Worm (Caenorhabditis elegans) whole organism, L2 larva: ENCODE measurements around the gene tdo-2.

ENCODE experiments used
- C34F6.9 ChIP-seq: fragments of 150-350 bp; optimal IDR thresholded peaks from 2 replicates; lab custom pipeline; 2014; ENCODE audit warnings: missing biosample characterization, missing genetic modification characterization
- F13H6.1 ChIP-seq: sonication (generic microtip); optimal IDR thresholded peaks from 2 replicates; lab custom pipeline; 2016; ENCODE audit warnings: missing genetic modification characterization, missing compliant biosample characterization
- R02D3.7 ChIP-seq: fragments of 150-350 bp; optimal IDR thresholded peaks from 2 replicates; lab custom pipeline; 2014; ENCODE audit warnings: missing biosample characterization, missing genetic modification characterization
- Y55F3AM.14 ChIP-seq: fragments of 200-800 bp; sonication (Bioruptor generic); optimal IDR thresholded peaks from 2 replicates; lab custom pipeline; 2018; ENCODE audit warnings: mild to moderate bottlenecking, missing genetic modification characterization, missing compliant biosample characterization
- ZK546.5 ChIP-seq: sonication (generic microtip); optimal IDR thresholded peaks from 2 replicates; lab custom pipeline; 2017; ENCODE audit warnings: missing biosample characterization, missing genetic modification characterization
- alr-1 ChIP-seq: fragments of 150-350 bp; optimal IDR thresholded peaks from 2 replicates; lab custom pipeline; 2014; ENCODE audit warnings: missing biosample characterization, missing genetic modification characterization
- aly-2 ChIP-seq: fragments of 150-350 bp; optimal IDR thresholded peaks from 2 replicates; lab custom pipeline; 2014; ENCODE audit warnings: missing biosample characterization, missing genetic modification characterization
- ama-1 ChIP-seq: fragments of 150-350 bp; optimal IDR thresholded peaks from 2 replicates; lab custom pipeline; 2018; ENCODE audit warnings: inconsistent platforms
- blmp-1 ChIP-seq: sonication (generic microtip); optimal IDR thresholded peaks from 2 replicates; lab custom pipeline; 2017; ENCODE audit warnings: missing genetic modification characterization, mild to moderate bottlenecking, missing compliant biosample characterization, antibody characterized with exemption, moderate library complexity; ENCODE audit not compliant: insufficient read depth
- ceh-16 ChIP-seq: fragments of 150-350 bp; optimal IDR thresholded peaks from 2 replicates; lab custom pipeline; 2014; ENCODE audit warnings: missing biosample characterization, missing genetic modification characterization
- ceh-82 ChIP-seq: fragments of 150-350 bp; optimal IDR thresholded peaks from 2 replicates; lab custom pipeline; 2014; ENCODE audit warnings: missing biosample characterization, missing genetic modification characterization
- crh-2 ChIP-seq: sonication (generic microtip); optimal IDR thresholded peaks from 2 replicates; lab custom pipeline; 2017; ENCODE audit warnings: missing biosample characterization, missing genetic modification characterization
- dmd-4 ChIP-seq: sonication (generic microtip); optimal IDR thresholded peaks from 2 replicates; lab custom pipeline; 2017; ENCODE audit warnings: missing biosample characterization, missing genetic modification characterization
- egl-27 ChIP-seq: sonication (generic microtip); optimal IDR thresholded peaks from 3 replicates; lab custom pipeline; 2017; ENCODE audit warnings: missing biosample characterization, missing genetic modification reagents, missing genetic modification characterization
- fos-1 ChIP-seq: fragments of 150-350 bp; optimal IDR thresholded peaks from 2 replicates; lab custom pipeline; 2014; ENCODE audit warnings: missing biosample characterization, missing genetic modification characterization
- gmeb-1 ChIP-seq: fragments of 150-350 bp; optimal IDR thresholded peaks from 2 replicates; lab custom pipeline; 2014; ENCODE audit warnings: missing biosample characterization, missing genetic modification characterization
- lin-11 ChIP-seq: fragments of 150-350 bp; sonication (generic microtip); optimal IDR thresholded peaks from 2 replicates; lab custom pipeline; 2014; ENCODE audit warnings: missing biosample characterization, missing genetic modification characterization, inconsistent platforms, mixed read lengths
- lin-13 ChIP-seq: fragments of 150-350 bp; optimal IDR thresholded peaks from 2 replicates; lab custom pipeline; 2014; ENCODE audit warnings: missing biosample characterization, missing genetic modification reagents, missing genetic modification characterization
- lsy-2 ChIP-seq, 2 experiments: fragments of 150-350 bp in 1 of 2; sonication (generic microtip) in 1 of 2; optimal IDR thresholded peaks; 2 replicates each; lab custom pipeline; 2014 to 2017; ENCODE audit warnings: missing biosample characterization in 2 of 2, missing genetic modification characterization in 2 of 2
- mab-5 ChIP-seq: fragments of 150-350 bp; optimal IDR thresholded peaks from 2 replicates; lab custom pipeline; 2014; ENCODE audit warnings: missing biosample characterization, missing genetic modification characterization
- mdl-1 ChIP-seq, 2 experiments: fragments of 150-350 bp in 1 of 2; sonication (generic microtip) in 1 of 2; optimal IDR thresholded peaks; 2 replicates each; lab custom pipeline; 2017; ENCODE audit warnings: missing biosample characterization in 2 of 2, missing genetic modification characterization in 2 of 2
- nhr-10 ChIP-seq: sonication (generic microtip); optimal IDR thresholded peaks from 2 replicates; lab custom pipeline; 2017; ENCODE audit warnings: missing biosample characterization, missing genetic modification characterization
- nhr-11 ChIP-seq: fragments of 150-350 bp; optimal IDR thresholded peaks from 2 replicates; lab custom pipeline; 2014; ENCODE audit warnings: missing biosample characterization, missing genetic modification characterization
- nhr-12 ChIP-seq: fragments of 150-350 bp; optimal IDR thresholded peaks from 2 replicates; lab custom pipeline; 2014; ENCODE audit warnings: missing biosample characterization, missing genetic modification characterization
- nhr-129 ChIP-seq: fragments of 150-350 bp; optimal IDR thresholded peaks from 2 replicates; lab custom pipeline; 2014; ENCODE audit warnings: missing biosample characterization, missing genetic modification characterization
- nhr-23 ChIP-seq: fragments of 150-350 bp; optimal IDR thresholded peaks from 2 replicates; lab custom pipeline; 2014; ENCODE audit warnings: missing biosample characterization, missing genetic modification reagents, missing genetic modification characterization
- nhr-237 ChIP-seq: fragments of 150-350 bp; optimal IDR thresholded peaks from 2 replicates; lab custom pipeline; 2014; ENCODE audit warnings: missing biosample characterization, missing genetic modification characterization
- nhr-6 ChIP-seq: fragments of 150-350 bp; optimal IDR thresholded peaks from 2 replicates; lab custom pipeline; 2014; ENCODE audit warnings: missing biosample characterization, missing genetic modification characterization
- nhr-77 ChIP-seq: fragments of 150-350 bp; optimal IDR thresholded peaks from 2 replicates; lab custom pipeline; 2014; ENCODE audit warnings: missing biosample characterization, missing genetic modification characterization
- peb-1 ChIP-seq: fragments of 150-350 bp; optimal IDR thresholded peaks from 2 replicates; lab custom pipeline; 2014; ENCODE audit warnings: missing biosample characterization, missing genetic modification characterization
- sem-4 ChIP-seq: fragments of 150-350 bp; optimal IDR thresholded peaks from 2 replicates; lab custom pipeline; 2014; ENCODE audit warnings: missing biosample characterization, missing genetic modification reagents, missing genetic modification characterization
- skn-1 ChIP-seq: sonication (generic microtip); optimal IDR thresholded peaks from 2 replicates; lab custom pipeline; 2017; ENCODE audit warnings: missing biosample characterization, missing genetic modification characterization
- sma-3 ChIP-seq: sonication (generic microtip); optimal IDR thresholded peaks from 2 replicates; lab custom pipeline; 2016; ENCODE audit warnings: missing genetic modification reagents, missing genetic modification characterization, missing compliant biosample characterization
- sma-9 ChIP-seq, 2 experiments: fragments of 150-350 bp in 1 of 2; sonication (generic microtip) in 1 of 2; optimal IDR thresholded peaks; 2 replicates each; lab custom pipeline; 2014 to 2016; ENCODE audit warnings: missing genetic modification characterization in 2 of 2, mild to moderate bottlenecking in 1 of 2, missing biosample characterization in 1 of 2, missing compliant biosample characterization in 1 of 2, missing genetic modification reagents in 1 of 2, moderate library complexity in 1 of 2
- snpc-4 ChIP-seq: fragments of 150-350 bp; optimal IDR thresholded peaks from 2 replicates; lab custom pipeline; 2014; ENCODE audit warnings: missing biosample characterization, missing genetic modification characterization
- unc-39 ChIP-seq: fragments of 150-350 bp; optimal IDR thresholded peaks from 2 replicates; lab custom pipeline; 2014; ENCODE audit warnings: missing biosample characterization, missing genetic modification characterization
- unc-55 ChIP-seq: fragments of 150-350 bp; sonication (generic microtip); optimal IDR thresholded peaks from 3 replicates; lab custom pipeline; 2014; ENCODE audit warnings: missing biosample characterization, missing genetic modification reagents, missing genetic modification characterization
- unc-62 ChIP-seq: fragments of 150-350 bp; optimal IDR thresholded peaks from 2 replicates; lab custom pipeline; 2014; ENCODE audit warnings: missing biosample characterization, missing genetic modification reagents, missing genetic modification characterization
- zag-1 ChIP-seq: fragments of 150-350 bp; optimal IDR thresholded peaks from 2 replicates; lab custom pipeline; 2014; ENCODE audit warnings: missing biosample characterization, missing genetic modification characterization
- ztf-1 ChIP-seq: fragments of 200-800 bp; sonication (Bioruptor generic); conservative IDR thresholded peaks from 2 replicates; pipeline ENCODE4 v1.3.6; 2022; ENCODE audit warnings: missing genetic modification characterization, missing compliant biosample characterization

The tdo-2 gene

DNA sequence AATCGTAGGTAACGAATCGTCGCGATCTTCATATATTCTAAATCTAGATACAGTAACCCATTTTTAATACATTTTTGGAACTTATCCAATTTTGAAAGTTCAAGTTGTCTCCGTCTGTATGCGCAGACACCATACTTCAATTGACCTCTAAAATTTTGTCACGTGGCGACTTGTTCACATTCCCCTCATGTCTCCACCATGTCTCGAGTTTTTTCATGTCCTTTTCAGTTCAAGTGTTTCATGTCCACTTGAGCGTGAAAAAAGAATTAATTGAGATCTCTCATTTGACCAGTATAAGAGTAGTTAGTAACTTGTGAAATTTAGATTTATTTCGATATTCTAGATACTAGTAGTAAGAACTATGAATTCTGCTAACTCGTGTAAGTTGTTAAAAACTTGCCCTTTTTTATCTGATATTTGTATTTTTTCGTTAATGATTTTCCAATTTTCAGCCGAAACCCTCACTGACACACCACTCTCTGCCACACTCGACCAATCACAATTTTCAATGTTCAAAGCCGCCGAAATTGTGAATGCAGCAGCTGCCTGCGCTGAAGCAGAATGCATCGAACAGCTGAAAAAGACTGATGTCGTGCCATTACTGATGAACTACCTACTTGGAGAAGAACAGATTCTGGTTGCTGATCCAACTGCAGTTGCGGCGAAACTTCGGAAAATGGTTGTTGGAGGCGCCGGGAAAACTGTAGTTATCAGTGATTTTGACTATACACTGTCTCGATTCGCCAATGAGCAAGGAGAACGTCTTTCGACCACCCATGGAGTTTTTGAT, 32.0 kb upstream of the tdo-2 start (continued):
- TF ChIP-seq sma-9 (GFP tag; optimal IDR thresholded peaks at IDR 0.05; lab: Kevin White, UChicago) (peak; percentile 77), sma-9 (tag; optimal IDR thresholded peaks at IDR 0.05; lab: Kevin White, UChicago) (no peak), peb-1 (tag; lab: Kevin White, UChicago) (no peak)

- TF ChIP-seq F13H6.1 (tag; lab: Kevin White, UChicago) (peak; percentile 15), Y55F3AM.14 (no peak), crh-2 (tag; lab: Kevin White, UChicago) (no peak)
Observed at ce11 chrIII:5950756-5951345, 31.1 kb upstream of the tdo-2 start.

ce11 chrIII:5949817-5950216, 30.1 kb upstream of the tdo-2 start:
- TF ChIP-seq nhr-129 (peak; percentile 57), skn-1 (tag; lab: Kevin White, UChicago) (no peak), egl-27 (no peak), nhr-6 (tag; lab: Kevin White, UChicago) (no peak), sma-3 (GFP tag; lab: Kevin White, UChicago) (no peak), aly-2 (no peak), ZK546.5 (no peak), nhr-77 (tag; lab: Kevin White, UChicago) (no peak), crh-2 (tag; lab: Kevin White, UChicago) (no peak), nhr-10 (no peak), sem-4 (tag; lab: Kevin White, UChicago) (no peak), F13H6.1 (tag; lab: Kevin White, UChicago) (peak; percentile 55), alr-1 (tag; lab: Kevin White, UChicago) (no peak), snpc-4 (tag; lab: Kevin White, UChicago) (no peak), fos-1 (tag; lab: Kevin White, UChicago) (no peak), ceh-16 (no peak), ama-1 (lab: Kevin White, UChicago) (peak; percentile 33), unc-55 (peak; percentile 71), blmp-1 (tag; lab: Kevin White, UChicago) (no peak), nhr-12 (tag; lab: Kevin White, UChicago) (no peak), Y55F3AM.14 (no peak), zag-1 (peak; percentile 19), sma-9 (GFP tag; optimal IDR thresholded peaks at IDR 0.05; lab: Kevin White, UChicago) (peak; percentile 55), sma-9 (tag; optimal IDR thresholded peaks at IDR 0.05; lab: Kevin White, UChicago) (no peak), C34F6.9 (peak; percentile 61), lsy-2 (tag; optimal IDR thresholded peaks at IDR 0.05; lab: Kevin White, UChicago) (peak in 1 of 2 experiments; percentile 35), ztf-1 (GFP tag; lab: Robert Waterston, UW) (no peak), gmeb-1 (tag; lab: Kevin White, UChicago) (no peak), unc-39 (tag; lab: Kevin White, UChicago) (no peak), unc-62 (GFP tag; lab: Kevin White, UChicago) (no peak), R02D3.7 (tag; lab: Kevin White, UChicago) (no peak)

- TF ChIP-seq ceh-16, result no peak
- TF ChIP-seq alr-1 (tag; lab: Kevin White, UChicago), result no peak
- TF ChIP-seq sem-4 (tag; lab: Kevin White, UChicago), result no peak
- no peak for TF ChIP-seq Y55F3AM.14
- TF ChIP-seq unc-39 (tag; lab: Kevin White, UChicago), result no peak
- no peak for TF ChIP-seq nhr-129
- TF ChIP-seq zag-1, result no peak
- no peak for TF ChIP-seq nhr-12 (tag; lab: Kevin White, UChicago)
- TF ChIP-seq unc-55, result no peak
Observed at ce11 chrIII:5948986-5949385, 29.2 kb upstream of the tdo-2 start.

DNA sequence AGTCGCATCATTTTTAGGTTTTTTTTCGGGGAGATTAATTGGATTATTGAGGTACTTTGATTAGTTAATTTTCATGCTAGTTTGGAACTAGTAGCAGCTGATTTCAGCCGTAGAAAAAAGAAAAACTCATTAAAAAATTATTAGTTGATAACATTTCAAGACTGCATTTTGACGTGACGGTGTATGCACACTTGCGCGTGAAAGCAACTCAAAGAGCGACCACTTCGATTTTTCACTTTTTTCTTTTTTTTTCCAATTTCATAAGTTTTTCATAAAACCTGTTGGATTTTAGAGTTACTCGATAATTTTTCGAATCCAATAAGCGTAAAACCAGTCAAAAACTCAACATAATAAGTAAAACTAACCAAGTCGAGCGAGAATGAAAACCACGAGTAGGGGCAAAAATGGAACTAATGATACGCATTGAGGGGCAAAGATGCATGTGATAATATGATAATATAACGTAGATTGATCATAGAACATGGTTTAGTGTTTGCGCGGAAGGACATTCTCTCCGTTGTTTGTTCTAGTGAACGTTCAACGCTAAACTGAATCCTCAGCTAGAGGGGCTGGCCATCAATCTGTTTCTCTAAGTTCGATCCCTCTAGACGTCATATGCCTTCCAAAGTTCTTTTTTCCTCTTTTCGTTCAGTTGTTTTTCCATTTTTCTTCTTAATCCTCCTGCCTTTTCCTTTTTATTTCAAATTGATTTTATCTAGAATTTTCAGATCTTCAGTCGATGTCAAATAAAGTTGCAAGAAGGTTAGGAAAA, 28.6 kb upstream of the tdo-2 start, which contains the start of the genes F25B5.6 and F25B5.3:
TSS of gene F25B5.6 (minus strand) at position 572 of the 772 bp plus-strand sequence.
TSS of gene F25B5.3 (plus strand) at position 722 of the 772 bp plus-strand sequence.
- TF ChIP-seq nhr-6 (tag; lab: Kevin White, UChicago) (no peak), lin-13 (GFP tag; lab: Kevin White, UChicago) (peak; percentile 20), mdl-1 (tag; optimal IDR thresholded peaks at IDR 0.05; lab: Kevin White, UChicago) (no peak), nhr-23 (tag; lab: Kevin White, UChicago) (no peak), fos-1 (tag; lab: Kevin White, UChicago) (peak; percentile 27), mab-5 (tag; lab: Kevin White, UChicago) (no peak), R02D3.7 (tag; lab: Kevin White, UChicago) (no peak), lin-11 (tag; lab: Kevin White, UChicago) (no peak), nhr-10 (no peak), nhr-77 (tag; lab: Kevin White, UChicago) (no peak), nhr-237 (tag; lab: Kevin White, UChicago) (no peak), lsy-2 (tag; optimal IDR thresholded peaks at IDR 0.05; lab: Kevin White, UChicago) (peak in 1 of 2 experiments; percentile 16), nhr-11 (no peak), zag-1 (no peak), egl-27 (no peak), ZK546.5 (no peak), gmeb-1 (tag; lab: Kevin White, UChicago) (peak; percentile 34), F13H6.1 (tag; lab: Kevin White, UChicago) (no peak), ceh-82 (tag; lab: Kevin White, UChicago) (no peak), dmd-4 (no peak), unc-55 (peak; percentile 63)
